Fruit fly (Drosophila melanogaster): Measurements from ENCODE around the gene r.

The r gene

DNA sequence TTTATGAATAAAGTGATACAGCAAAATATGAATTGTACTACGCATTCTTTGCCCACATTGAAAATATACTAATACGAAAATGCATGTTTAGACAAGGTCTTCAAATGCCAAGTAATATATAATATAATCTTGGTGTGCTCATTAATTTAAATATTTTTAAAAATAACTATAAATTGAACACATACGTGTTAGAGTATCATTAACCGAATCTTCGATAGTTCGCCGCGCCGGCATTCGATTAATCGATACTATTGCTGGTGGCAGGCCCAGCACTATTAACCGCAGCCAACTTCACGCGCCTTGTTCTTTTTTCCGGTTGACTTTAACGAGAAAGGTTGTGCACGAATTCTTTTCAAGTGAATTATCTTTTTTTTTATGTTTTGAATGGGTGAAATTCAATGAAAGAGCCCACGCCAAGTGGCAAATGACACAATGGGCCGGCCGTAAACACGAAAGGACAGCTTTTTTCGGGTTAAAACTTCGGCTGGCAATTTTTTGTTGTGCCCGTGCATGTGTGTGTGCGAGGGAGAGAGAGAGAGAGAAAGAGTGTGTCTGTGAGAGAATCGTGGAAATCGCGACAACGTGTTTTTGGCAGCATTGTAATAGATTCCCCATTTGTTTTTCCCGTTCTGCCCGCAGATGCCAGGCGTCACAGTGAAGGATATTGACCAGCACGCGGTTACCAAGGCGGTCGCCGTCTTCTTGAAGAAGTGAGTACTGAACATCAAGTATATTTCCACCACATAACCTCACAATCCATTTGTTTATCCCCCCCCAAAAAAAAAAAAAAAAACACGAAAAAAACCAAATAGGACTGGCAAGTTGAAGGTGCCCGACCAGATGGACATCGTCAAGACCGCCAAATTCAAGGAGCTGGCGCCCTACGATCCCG, 17.3 kb upstream of the r start, which contains the start of gene RpS19a:
TSS of gene RpS19a (plus strand) at position 301 of the 892 bp plus-strand sequence.
- TF ChIP-seq Eip75B (GFP tag; optimal IDR thresholded peaks at IDR 0.05) (peak; percentile 52), Sox102F (GFP tag; optimal IDR thresholded peaks at IDR 0.05) (peak; percentile 79), CG11902 (GFP tag; optimal IDR thresholded peaks at IDR 0.05) (no peak), eg (GFP tag; IDR thresholded peaks at IDR 0.05) (peak; percentile 73), CG6808 (GFP tag; optimal IDR thresholded peaks at IDR 0.05) (peak; percentile 72), Sox14 (GFP tag; optimal IDR thresholded peaks at IDR 0.05) (peak; percentile 9), Smox (GFP tag; optimal IDR thresholded peaks at IDR 0.05) (peak; percentile 61), Blimp-1 (GFP tag; optimal IDR thresholded peaks at IDR 0.05) (peak; percentile 74), CG4318 (GFP tag; optimal IDR thresholded peaks at IDR 0.05) (no peak), lz (GFP tag; optimal IDR thresholded peaks at IDR 0.05) (peak; percentile 71), Eip78C (GFP tag) (peak; percentile 89), Hr4 (GFP tag; optimal IDR thresholded peaks at IDR 0.05) (peak; percentile 19), esn (GFP tag; optimal IDR thresholded peaks at IDR 0.05) (peak; percentile 79), achi (GFP tag; optimal IDR thresholded peaks at IDR 0.05) (peak; percentile 56), CG8632 (GFP tag; optimal IDR thresholded peaks at IDR 0.05) (peak; percentile 56), Eip93F (GFP tag; optimal IDR thresholded peaks at IDR 0.05) (no peak), spab (GFP tag; optimal IDR thresholded peaks at IDR 0.05) (peak; percentile 41), CG8319 (GFP tag; optimal IDR thresholded peaks at IDR 0.05) (peak; percentile 42), Hr38 (GFP tag; optimal IDR thresholded peaks at IDR 0.05) (no peak), CG10669 (GFP tag; optimal IDR thresholded peaks at IDR 0.05) (peak; percentile 74), vri (GFP tag; optimal IDR thresholded peaks at IDR 0.05) (peak; percentile 62), CG6163 (GFP tag; IDR thresholded peaks at IDR 0.05) (peak; percentile 83), pdm3 (GFP tag; optimal IDR thresholded peaks at IDR 0.05) (peak; percentile 58), dsx (GFP tag; optimal IDR thresholded peaks at IDR 0.05; ENCODE audit: poor library complexity, severe bottlenecking) (peak; percentile 48), ss (GFP tag; optimal IDR thresholded peaks at IDR 0.05) (peak; percentile 82 to 85), Sox15 (GFP tag; optimal IDR thresholded peaks at IDR 0.05) (no peak), CG15336 (GFP tag; IDR thresholded peaks at IDR 0.05) (0 out of 2 replicates have a peak, but pooled peaks have one; percentile 22), svp (GFP tag) (peak; percentile 77), CG11762 (GFP tag; optimal IDR thresholded peaks at IDR 0.05; ENCODE audit: insufficient read depth) (peak; percentile 32), CG10631 (GFP tag; optimal IDR thresholded peaks at IDR 0.05) (peak; percentile 39), fd85E (GFP tag; optimal IDR thresholded peaks at IDR 0.05) (peak; percentile 58), OdsH (GFP tag; optimal IDR thresholded peaks at IDR 0.05) (peak; percentile 50), CG11294 (GFP tag; IDR thresholded peaks at IDR 0.05) (no peak), CG34406 (GFP tag; optimal IDR thresholded peaks at IDR 0.05) (peak; percentile 67), CG3032 (tag; optimal IDR thresholded peaks at IDR 0.05) (peak; percentile 14), salr (GFP tag; optimal IDR thresholded peaks at IDR 0.05) (peak; percentile 12 to 78), fd59A (GFP tag; optimal IDR thresholded peaks at IDR 0.05) (peak; percentile 36), CG32006 (GFP tag; optimal IDR thresholded peaks at IDR 0.05) (peak; percentile 32), CG16779 (tag; optimal IDR thresholded peaks at IDR 0.05) (peak; percentile 77), Met (GFP tag; optimal IDR thresholded peaks at IDR 0.05) (peak; percentile 78), CG6792 (GFP tag; optimal IDR thresholded peaks at IDR 0.05) (no peak), Ets96B (tag; optimal IDR thresholded peaks at IDR 0.05) (peak; percentile 17), dac (GFP tag; optimal IDR thresholded peaks at IDR 0.05) (peak; percentile 43), CG1621 (tag; optimal IDR thresholded peaks at IDR 0.05) (peak; percentile 56), cyc (GFP tag; optimal IDR thresholded peaks at IDR 0.05) (peak; percentile 50), Hr39 (GFP tag; optimal IDR thresholded peaks at IDR 0.05) (peak; percentile 23), CG31627 (GFP tag; optimal IDR thresholded peaks at IDR 0.05) (peak; percentile 1), net (GFP tag; optimal IDR thresholded peaks at IDR 0.05) (peak; percentile 73), CG6854 (GFP tag; optimal IDR thresholded peaks at IDR 0.05) (peak; percentile 96), CG7368 (GFP tag; optimal IDR thresholded peaks at IDR 0.05) (peak; percentile 73)
